Fruit fly (Drosophila melanogaster) whole organism, embryonic: ENCODE measurements around the gene CG6051.
A peak's percentile ranks its signal among the peaks of the same experiment; 100 is the strongest.

ENCODE experiments used
- Bdp1 ChIP-seq: fragments of 200-800 bp; sonication (Bioruptor generic); optimal IDR thresholded peaks from 3 replicates; lab custom pipeline; 2016; ENCODE audit warnings: missing biosample characterization, missing genetic modification characterization
- Bteb2 ChIP-seq: fragments of 200-800 bp; sonication (Bioruptor generic); optimal IDR thresholded peaks from 2 replicates; lab custom pipeline; 2016; ENCODE audit warnings: missing biosample characterization, missing genetic modification characterization
- CG12155 ChIP-seq: fragments of 200-800 bp; sonication (Bioruptor generic); optimal IDR thresholded peaks from 3 replicates; lab custom pipeline; 2016; ENCODE audit warnings: missing biosample characterization, missing genetic modification characterization
- CG13296 ChIP-seq: fragments of 200-800 bp; sonication (Bioruptor generic); optimal IDR thresholded peaks from 3 replicates; lab custom pipeline; 2018; ENCODE audit warnings: missing biosample characterization, mild to moderate bottlenecking, missing genetic modification characterization
- CG13624 ChIP-seq: fragments of 200-800 bp; sonication (Bioruptor generic); optimal IDR thresholded peaks from 2 replicates; lab custom pipeline; 2016; ENCODE audit warnings: missing biosample characterization, missing genetic modification characterization
- CG15514 ChIP-seq: fragments of 200-800 bp; sonication (Bioruptor generic); optimal IDR thresholded peaks from 3 replicates; lab custom pipeline; 2017; ENCODE audit warnings: missing biosample characterization, missing genetic modification characterization, mild to moderate bottlenecking, moderate library complexity, missing genetic modification reagents
- CG17328 ChIP-seq: fragments of 200-800 bp; sonication (Bioruptor generic); IDR thresholded peaks from 2 replicates; pipeline ENCODE4 v1.3.6; 2022; ENCODE audit warnings: missing biosample characterization, missing genetic modification characterization
- CG1792 ChIP-seq: fragments of 200-800 bp; sonication (Bioruptor generic); optimal IDR thresholded peaks from 2 replicates; lab custom pipeline; 2016; ENCODE audit warnings: missing biosample characterization, missing genetic modification characterization
- CG18011 ChIP-seq: fragments of 200-800 bp; sonication (Bioruptor generic); optimal IDR thresholded peaks from 2 replicates; lab custom pipeline; 2017; ENCODE audit warnings: missing biosample characterization, missing genetic modification characterization, mild to moderate bottlenecking, moderate library complexity, missing genotype
- CG2678 ChIP-seq: fragments of 200-800 bp; sonication (Bioruptor generic); optimal IDR thresholded peaks from 3 replicates; lab custom pipeline; 2019; ENCODE audit warnings: missing biosample characterization, mild to moderate bottlenecking, missing genetic modification characterization, moderate library complexity
- CG2712 ChIP-seq: fragments of 200-800 bp; optimal IDR thresholded peaks from 3 replicates; lab custom pipeline; 2019; ENCODE audit warnings: missing biosample characterization, mild to moderate bottlenecking, missing genetic modification characterization, moderate library complexity
- CG31365 ChIP-seq: fragments of 200-800 bp; sonication (Bioruptor generic); optimal IDR thresholded peaks from 2 replicates; lab custom pipeline; 2018; ENCODE audit warnings: missing biosample characterization, mild to moderate bottlenecking, missing genetic modification characterization
- CG33213 ChIP-seq: fragments of 200-800 bp; sonication (Bioruptor generic); optimal IDR thresholded peaks from 3 replicates; lab custom pipeline; 2016; ENCODE audit warnings: missing biosample characterization, missing genetic modification characterization
- CG34376 ChIP-seq: fragments of 200-800 bp; sonication (Bioruptor generic); optimal IDR thresholded peaks from 2 replicates; lab custom pipeline; 2018; ENCODE audit warnings: missing biosample characterization, mild to moderate bottlenecking, missing genetic modification characterization
- CG5953 ChIP-seq: fragments of 200-800 bp; sonication (Bioruptor generic); IDR thresholded peaks from 2 replicates; pipeline ENCODE4 v1.3.6; 2022; ENCODE audit warnings: missing biosample characterization, missing genetic modification characterization
- CG6854 ChIP-seq: fragments of 200-800 bp; sonication (Bioruptor generic); optimal IDR thresholded peaks from 3 replicates; lab custom pipeline; 2017; ENCODE audit warnings: missing biosample characterization, mild to moderate bottlenecking, missing genetic modification characterization
- CG9727 ChIP-seq: fragments of 200-800 bp; sonication (Bioruptor generic); optimal IDR thresholded peaks from 3 replicates; lab custom pipeline; 2017; ENCODE audit warnings: missing biosample characterization, mild to moderate bottlenecking, missing genetic modification characterization
- CG9932 ChIP-seq: fragments of 200-800 bp; sonication (Bioruptor generic); IDR thresholded peaks from 2 replicates; pipeline ENCODE4 v1.3.6; 2022; ENCODE audit warnings: missing biosample characterization, missing genetic modification characterization
- Chrac-16 ChIP-seq: fragments of 200-800 bp; sonication (Bioruptor generic); optimal IDR thresholded peaks from 3 replicates; lab custom pipeline; 2016; ENCODE audit warnings: missing biosample characterization, missing genetic modification characterization
- CoRest ChIP-seq: fragments of 200-800 bp; sonication (Bioruptor generic); optimal IDR thresholded peaks from 3 replicates; lab custom pipeline; 2018; ENCODE audit warnings: missing biosample characterization, mild to moderate bottlenecking, missing genetic modification characterization, moderate library complexity
- Deaf1 ChIP-seq: fragments of 200-800 bp; optimal IDR thresholded peaks from 3 replicates; lab custom pipeline; 2019; ENCODE audit warnings: missing biosample characterization, mild to moderate bottlenecking, missing genetic modification characterization, moderate library complexity
- Ets65A ChIP-seq: fragments of 200-800 bp; sonication (Bioruptor generic); peaks from one replicate; lab custom pipeline; 2016; ENCODE audit warnings: missing biosample characterization, missing genetic modification characterization
- HmgD ChIP-seq: fragments of 200-800 bp; sonication (Bioruptor generic); optimal IDR thresholded peaks from 3 replicates; lab custom pipeline; 2016; ENCODE audit warnings: missing biosample characterization, missing genetic modification characterization
- Hmx ChIP-seq: fragments of 200-800 bp; sonication (Bioruptor generic); optimal IDR thresholded peaks from 2 replicates; lab custom pipeline; 2016; ENCODE audit warnings: missing biosample characterization, missing genetic modification characterization
- MTF-1 ChIP-seq: fragments of 200-800 bp; sonication (Bioruptor generic); optimal IDR thresholded peaks from 2 replicates; lab custom pipeline; 2018; ENCODE audit warnings: missing biosample characterization, mild to moderate bottlenecking, missing genetic modification characterization, borderline replicate concordance
- Meics ChIP-seq: fragments of 200-800 bp; sonication (Bioruptor generic); optimal IDR thresholded peaks from 2 replicates; lab custom pipeline; 2017; ENCODE audit warnings: missing biosample characterization, mild to moderate bottlenecking, missing genetic modification characterization
- Opbp ChIP-seq: fragments of 200-800 bp; sonication (Bioruptor generic); IDR thresholded peaks from 3 replicates; pipeline ENCODE4 v1.3.6; 2022; ENCODE audit warnings: missing biosample characterization, missing genetic modification characterization; ENCODE audit not compliant: partially characterized antibody
- PHDP ChIP-seq: fragments of 200-800 bp; sonication (Bioruptor generic); optimal IDR thresholded peaks from 3 replicates; lab custom pipeline; 2018; ENCODE audit warnings: missing biosample characterization, mild to moderate bottlenecking, missing genetic modification characterization, moderate library complexity
- Usf ChIP-seq: fragments of 200-800 bp; sonication (Bioruptor generic); optimal IDR thresholded peaks from 2 replicates; lab custom pipeline; 2017; ENCODE audit warnings: missing genotype, missing biosample characterization, missing genetic modification characterization
- Xrp1 ChIP-seq: fragments of 200-800 bp; sonication (Bioruptor generic); IDR thresholded peaks from 2 replicates; pipeline ENCODE4 v1.3.6; 2022; ENCODE audit warnings: missing biosample characterization, missing genetic modification characterization
- ash1 ChIP-seq: fragments of 200-800 bp; sonication (Bioruptor generic); optimal IDR thresholded peaks from 2 replicates; lab custom pipeline; 2018; ENCODE audit warnings: missing biosample characterization, mild to moderate bottlenecking, missing genetic modification characterization
- ato ChIP-seq: fragments of 200-800 bp; sonication (Bioruptor generic); IDR thresholded peaks from 2 replicates; pipeline ENCODE4 v1.3.6; 2022; ENCODE audit warnings: missing biosample characterization, missing genetic modification characterization; ENCODE audit not compliant: partially characterized antibody
- bowl ChIP-seq: fragments of 200-800 bp; sonication (Bioruptor generic); IDR thresholded peaks from 2 replicates; pipeline ENCODE4 v1.3.6; 2022; ENCODE audit warnings: missing biosample characterization, missing genetic modification characterization
- cg ChIP-seq: fragments of 200-800 bp; sonication (Bioruptor generic); optimal IDR thresholded peaks from 3 replicates; lab custom pipeline; 2019; ENCODE audit warnings: missing biosample characterization, mild to moderate bottlenecking, missing genetic modification characterization, moderate library complexity
- da ChIP-seq: fragments of 200-800 bp; sonication (Bioruptor generic); optimal IDR thresholded peaks from 2 replicates; lab custom pipeline; 2016; ENCODE audit warnings: missing biosample characterization, missing genetic modification characterization
- dysf ChIP-seq: fragments of 200-800 bp; sonication (Bioruptor generic); IDR thresholded peaks from 3 replicates; pipeline ENCODE4 v1.3.6; 2022; ENCODE audit warnings: missing biosample characterization, missing genetic modification characterization
- eyg ChIP-seq: fragments of 200-800 bp; sonication (Bioruptor generic); optimal IDR thresholded peaks from 3 replicates; lab custom pipeline; 2016; ENCODE audit warnings: missing biosample characterization, missing genetic modification characterization
- grau ChIP-seq: fragments of 200-800 bp; optimal IDR thresholded peaks from 3 replicates; lab custom pipeline; 2019; ENCODE audit warnings: missing biosample characterization, mild to moderate bottlenecking, missing genetic modification characterization, moderate library complexity
- her ChIP-seq: fragments of 200-800 bp; sonication (Bioruptor generic); optimal IDR thresholded peaks from 2 replicates; lab custom pipeline; 2016; ENCODE audit warnings: missing biosample characterization, missing genetic modification characterization
- hkb ChIP-seq, 2 experiments: fragments of 200-800 bp in 1 of 2; fragments of >200 bp in 1 of 2; sonication (Bioruptor generic) in 1 of 2; IDR thresholded peaks in 1 of 2; optimal IDR thresholded peaks in 1 of 2; 2 replicates each; pipeline versions ENCODE4 v1.3.6 to Lab custom; 2017 to 2022; ENCODE audit warnings: missing biosample characterization in 1 of 2, missing genetic modification characterization in 1 of 2
- inv ChIP-seq: fragments of 200-800 bp; sonication (Bioruptor generic); IDR thresholded peaks from 2 replicates; pipeline ENCODE4 v1.3.6; 2022; ENCODE audit warnings: missing biosample characterization, missing genetic modification characterization; ENCODE audit not compliant: partially characterized antibody
- jigr1 ChIP-seq: fragments of 200-800 bp; sonication (Bioruptor generic); IDR thresholded peaks from 3 replicates; pipeline ENCODE4 v1.3.6; 2022; ENCODE audit warnings: missing biosample characterization, missing genetic modification characterization
- lmd ChIP-seq: fragments of 200-800 bp; sonication (Bioruptor generic); IDR thresholded peaks from 2 replicates; pipeline ENCODE4 v1.3.6; 2022; ENCODE audit warnings: missing biosample characterization, missing genetic modification characterization
- mam ChIP-seq: fragments of 200-800 bp; sonication (Bioruptor generic); optimal IDR thresholded peaks from 3 replicates; lab custom pipeline; 2016; ENCODE audit warnings: missing biosample characterization, missing genetic modification characterization
- pho ChIP-seq: fragments of 200-800 bp; sonication (Bioruptor generic); optimal IDR thresholded peaks from 2 replicates; lab custom pipeline; 2016; ENCODE audit warnings: missing biosample characterization, missing genetic modification characterization
- so ChIP-seq: fragments of 200-800 bp; sonication (Bioruptor generic); IDR thresholded peaks from 3 replicates; pipeline ENCODE4 v1.3.6; 2022; ENCODE audit warnings: missing biosample characterization, missing genetic modification characterization
- sug ChIP-seq: fragments of 200-800 bp; optimal IDR thresholded peaks from 2 replicates; lab custom pipeline; 2019; ENCODE audit warnings: missing biosample characterization, mild to moderate bottlenecking, missing genetic modification characterization, moderate library complexity
- tin ChIP-seq: fragments of 200-800 bp; sonication (Bioruptor generic); optimal IDR thresholded peaks from 3 replicates; lab custom pipeline; 2016; ENCODE audit warnings: missing biosample characterization, missing genetic modification characterization
- tup ChIP-seq: fragments of 200-800 bp; sonication (Bioruptor generic); optimal IDR thresholded peaks from 2 replicates; lab custom pipeline; 2016; ENCODE audit warnings: missing biosample characterization, mild to moderate bottlenecking, missing genetic modification characterization, moderate library complexity
- wek ChIP-seq: fragments of 200-800 bp; sonication (Bioruptor generic); optimal IDR thresholded peaks from 3 replicates; lab custom pipeline; 2018; ENCODE audit warnings: missing biosample characterization, mild to moderate bottlenecking, missing genetic modification characterization, moderate library complexity

CG6051 gene

DNA sequence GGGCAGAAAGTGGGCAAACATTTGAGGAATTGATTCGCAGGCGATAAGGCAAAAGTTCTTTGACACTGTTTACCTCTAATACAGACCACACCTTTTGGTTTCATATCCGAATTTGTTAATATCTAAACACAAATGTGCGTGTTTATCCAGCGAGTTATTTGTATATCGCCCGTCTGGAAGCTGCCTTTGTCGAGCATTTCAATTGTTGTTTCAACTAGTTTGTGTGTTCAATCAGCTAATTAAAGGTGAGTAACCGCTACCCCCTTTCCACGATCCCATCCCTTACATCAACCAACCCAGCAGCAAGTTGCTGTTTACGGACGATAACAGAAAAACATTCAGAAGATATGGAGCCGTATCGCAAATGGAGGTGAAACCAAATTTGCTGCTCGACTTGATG, 19.5 kb downstream of the CG6051 start (continued):
- peak; percentile 43 for TF ChIP-seq eyg (GFP tag; lab: Kevin White, UChicago)
- peak; percentile 4 for TF ChIP-seq tup (GFP tag; lab: Kevin White, UChicago)
- TF ChIP-seq ash1 (GFP tag; lab: Kevin White, UChicago): peak; percentile 60
- peak; percentile 70 for TF ChIP-seq pho
- peak; percentile 61 for TF ChIP-seq CG13296 (GFP tag; lab: Kevin White, UChicago)
- peak; percentile 24 for TF ChIP-seq CG18011 (GFP tag; lab: Kevin White, UChicago)
- peak; percentile 1 for TF ChIP-seq CoRest (tag; lab: Kevin White, UChicago)
- peak; percentile 9 for TF ChIP-seq Ets65A (GFP tag; lab: Kevin White, UChicago)
- no peak for TF ChIP-seq tin (GFP tag; lab: Kevin White, UChicago)
- TF ChIP-seq CG15514 (GFP tag; lab: Kevin White, UChicago): peak; percentile 61
- TF ChIP-seq CG33213 (GFP tag; lab: Kevin White, UChicago): peak; percentile 19
- TF ChIP-seq da (GFP tag; lab: Kevin White, UChicago): peak; percentile 20
- TF ChIP-seq CG5953: 0 out of 2 replicates have a peak, but pooled peaks have one; percentile 39
- peak; percentile 14 for TF ChIP-seq Bteb2 (GFP tag; lab: Kevin White, UChicago)
- TF ChIP-seq Hmx: no peak
- no peak for TF ChIP-seq inv
- TF ChIP-seq dysf (GFP tag; lab: Robert Waterston, UW): peak; percentile 55; the same call in 1 of the 3 replicates
- TF ChIP-seq CG9727 (GFP tag; lab: Kevin White, UChicago): peak; percentile 30
- no peak for TF ChIP-seq CG17328
- TF ChIP-seq MTF-1 (GFP tag; lab: Kevin White, UChicago): peak; percentile 9
- peak; percentile 27 for TF ChIP-seq CG6854 (GFP tag; lab: Kevin White, UChicago)
- TF ChIP-seq wek (GFP tag; lab: Kevin White, UChicago): peak; percentile 58
- peak; percentile 57 for TF ChIP-seq PHDP (tag; lab: Kevin White, UChicago)
- no peak for TF ChIP-seq cg (GFP tag; lab: Kevin White, UChicago)
- no peak for TF ChIP-seq Usf (GFP tag; lab: Kevin White, UChicago)
- TF ChIP-seq CG2678: peak; percentile 66
- TF ChIP-seq Meics (GFP tag; lab: Kevin White, UChicago): peak; percentile 64
- TF ChIP-seq hkb (optimal IDR thresholded peaks at IDR 0.05; lab: Kevin White, UChicago): no peak
- TF ChIP-seq hkb (GFP tag; IDR thresholded peaks at IDR 0.05; lab: Robert Waterston, UW): peak; percentile 53
- peak; percentile 0 for TF ChIP-seq sug (tag; lab: Kevin White, UChicago)
- peak; percentile 53 for TF ChIP-seq CG9932 (GFP tag; lab: Robert Waterston, UW)
- TF ChIP-seq lmd: peak; percentile 28; the same call in 1 of the 2 replicates
- TF ChIP-seq Chrac-16 (GFP tag; lab: Kevin White, UChicago): no peak
- TF ChIP-seq CG13624 (GFP tag; lab: Kevin White, UChicago): peak; percentile 32
- TF ChIP-seq CG31365 (tag; lab: Kevin White, UChicago): peak; percentile 19
- TF ChIP-seq ato (GFP tag; lab: Robert Waterston, UW): no peak
- no peak for TF ChIP-seq CG12155
- TF ChIP-seq bowl (GFP tag; lab: Robert Waterston, UW): no peak
- TF ChIP-seq grau (tag; lab: Kevin White, UChicago): peak; percentile 16
- peak; percentile 32; the same call in 1 of the 2 replicates for TF ChIP-seq Xrp1 (GFP tag; lab: Robert Waterston, UW)
- peak; percentile 15 for TF ChIP-seq CG1792 (GFP tag; lab: Kevin White, UChicago)
- no peak for TF ChIP-seq Bdp1 (GFP tag; lab: Kevin White, UChicago)
- TF ChIP-seq her (GFP tag; lab: Kevin White, UChicago): peak; percentile 68
- no peak for TF ChIP-seq Opbp
- TF ChIP-seq HmgD: no peak
- no peak for TF ChIP-seq Deaf1
- no peak for TF ChIP-seq jigr1 (GFP tag; lab: Robert Waterston, UW)
- peak; percentile 63 for TF ChIP-seq CG34376 (GFP tag; lab: Kevin White, UChicago)
- TF ChIP-seq CG2712: no peak
- TF ChIP-seq mam (GFP tag; lab: Kevin White, UChicago): peak; percentile 10
- peak; percentile 61; the same call in 1 of the 3 replicates for TF ChIP-seq so
